Fruit fly (Drosophila melanogaster) S2 (cell line): ENCODE data around the gene pdm2.

ENCODE experiments used
- CG8478 ChIP-seq: fragments of >200 bp; optimal IDR thresholded peaks from 2 replicates; lab custom pipeline; 2018
- CTCF ChIP-seq, 2 experiments: fragments of >200 bp; optimal IDR thresholded peaks; 2 replicates each; lab custom pipeline; 2018

pdm2 gene

dm6 chr2L:12701498-12701897 lies 44.5 kb downstream of the pdm2 start:
- TF ChIP-seq CG8478 (no peak), CTCF (optimal IDR thresholded peaks at IDR 0.05; lab: Kevin White, UChicago) (no peak)

- TF ChIP-seq CTCF (optimal IDR thresholded peaks at IDR 0.05; lab: Kevin White, UChicago) (peak in 1 of 2 experiments; percentile 15), CG8478 (no peak)
These were observed 47.5 kb downstream of the pdm2 start, which contains the start of the genes CG5776 and spict for dm6 chr2L:12704418-12704920. Gene CG5776 (minus strand): TSS chr2L:12704451. Gene spict (plus strand): TSS chr2L:12704725.

dm6 chr2L:12705376-12705775 lies 48.4 kb downstream of the pdm2 start:
- TF ChIP-seq CTCF (optimal IDR thresholded peaks at IDR 0.05; lab: Kevin White, UChicago): no peak
- no peak for TF ChIP-seq CG8478

- TF ChIP-seq CTCF (optimal IDR thresholded peaks at IDR 0.05; lab: Kevin White, UChicago) (no peak), CG8478 (no peak)
These were observed 50.6 kb downstream of the pdm2 start, which contains the start of the genes CG6180 and CG15484 for dm6 chr2L:12707540-12707939. Gene CG6180 (plus strand): TSS chr2L:12707661. Gene CG15484 (minus strand): TSS chr2L:12707711.

- TF ChIP-seq CG8478 (no peak), CTCF (optimal IDR thresholded peaks at IDR 0.05; lab: Kevin White, UChicago) (no peak)
These were observed 51.6 kb downstream of the pdm2 start for dm6 chr2L:12708576-12708975.

- TF ChIP-seq CG8478 (no peak), CTCF (optimal IDR thresholded peaks at IDR 0.05; lab: Kevin White, UChicago) (no peak)
These were observed 55.3 kb downstream of the pdm2 start for dm6 chr2L:12712255-12712654.

- no peak for TF ChIP-seq CG8478
- no peak for TF ChIP-seq CTCF (optimal IDR thresholded peaks at IDR 0.05; lab: Kevin White, UChicago)
These were observed 55.9 kb downstream of the pdm2 start, which contains the start of gene CG5787 for dm6 chr2L:12712852-12713251. Gene CG5787 (minus strand): TSS chr2L:12712952.

- TF ChIP-seq CG8478 (no peak), CTCF (optimal IDR thresholded peaks at IDR 0.05; lab: Kevin White, UChicago) (no peak)
These were observed 61.7 kb downstream of the pdm2 start, which contains the start of gene MRP for dm6 chr2L:12718437-12719376. Gene MRP (plus strand): TSS chr2L:12719045.

dm6 chr2L:12719712-12720429 lies 62.9 kb downstream of the pdm2 start:
- TF ChIP-seq CG8478 (no peak), CTCF (optimal IDR thresholded peaks at IDR 0.05; lab: Kevin White, UChicago) (no peak)

- TF ChIP-seq CTCF (optimal IDR thresholded peaks at IDR 0.05; lab: Kevin White, UChicago) (no peak), CG8478 (no peak)
These were observed 63.7 kb downstream of the pdm2 start for dm6 chr2L:12720430-12721396.

dm6 chr2L:12721794-12722315 lies 64.9 kb downstream of the pdm2 start, which contains the start of gene Pih1D1:
Gene Pih1D1 (minus strand): TSS chr2L:12721843.
- no peak for TF ChIP-seq CTCF (optimal IDR thresholded peaks at IDR 0.05; lab: Kevin White, UChicago)
- TF ChIP-seq CG8478: no peak
